Worm (Caenorhabditis elegans): ENCODE data around the gene cth-1.

- no peak for TF ChIP-seq him-1 (tag; optimal IDR thresholded peaks at IDR 0.05)
- TF ChIP-seq W03F9.2 (tag; optimal IDR thresholded peaks at IDR 0.05), result no peak
- no peak for TF ChIP-seq dao-5 (tag; optimal IDR thresholded peaks at IDR 0.05)
Measured at ce11 chrV:16142371-16142770, 41.9 kb downstream of the cth-1 start, which contains the start of gene fbxa-18.
